Fruit fly (Drosophila melanogaster) whole organism, pupa: ENCODE data around the gene CG5906.

Experiments used
- CG13204 ChIP-seq: fragments of 200-800 bp; sonication (Bioruptor generic); optimal IDR thresholded peaks from 2 replicates; lab custom pipeline; 2018; ENCODE audit warnings: missing biosample characterization, mild to moderate bottlenecking, missing genetic modification characterization, moderate library complexity
- CG32121 ChIP-seq: fragments of 200-800 bp; sonication (Bioruptor generic); IDR thresholded peaks from 2 replicates; pipeline ENCODE4 v1.3.6; 2022; ENCODE audit warnings: missing biosample characterization, missing genetic modification characterization
- CG4496 ChIP-seq: fragments of 200-800 bp; sonication (Bioruptor generic); IDR thresholded peaks from 3 replicates; pipeline ENCODE4 v1.3.6; 2022; ENCODE audit warnings: missing biosample characterization, missing genetic modification characterization
- Ets98B ChIP-seq: fragments of 200-800 bp; sonication (Bioruptor generic); IDR thresholded peaks from 2 replicates; pipeline ENCODE4 v1.3.6; 2022; ENCODE audit warnings: missing biosample characterization, missing genetic modification characterization

- no peak for TF ChIP-seq CG13204 (GFP tag; lab: Kevin White, UChicago)
- no peak for TF ChIP-seq CG32121
- no peak for TF ChIP-seq Ets98B (GFP tag; lab: Robert Waterston, UW)
- no peak for TF ChIP-seq CG4496
Observed at dm6 chr3L:11821723-11822445, 49.2 kb downstream of the CG5906 start, which contains the start of the genes CG11597 and CG5946.
